Fruit fly (Drosophila melanogaster) whole organism, prepupa: Measurements from ENCODE around the gene CG32192.

ENCODE experiments used
- Blimp-1 ChIP-seq: fragments of 200-800 bp; sonication (Bioruptor generic); optimal IDR thresholded peaks from 3 replicates; lab custom pipeline; 2017; ENCODE audit warnings: missing biosample characterization, missing genetic modification characterization, mild to moderate bottlenecking, moderate library complexity, missing genetic modification reagents
- CG10631 ChIP-seq: fragments of 200-800 bp; sonication (Bioruptor generic); optimal IDR thresholded peaks from 2 replicates; lab custom pipeline; 2016; ENCODE audit warnings: missing biosample characterization, missing genetic modification characterization
- CG10669 ChIP-seq: fragments of 200-800 bp; sonication (Bioruptor generic); optimal IDR thresholded peaks from 3 replicates; lab custom pipeline; 2018; ENCODE audit warnings: missing biosample characterization, mild to moderate bottlenecking, missing genetic modification characterization, moderate library complexity
- CG11294 ChIP-seq: fragments of 200-800 bp; sonication (Bioruptor generic); IDR thresholded peaks from 2 replicates; pipeline ENCODE4 v1.3.6; 2022; ENCODE audit warnings: missing biosample characterization, missing genetic modification characterization
- CG11762 ChIP-seq: fragments of 200-800 bp; sonication (Bioruptor generic); optimal IDR thresholded peaks from 3 replicates; lab custom pipeline; 2016; ENCODE audit warnings: missing biosample characterization, missing genetic modification characterization; ENCODE audit not compliant: insufficient read depth
- CG11902 ChIP-seq: fragments of 200-800 bp; sonication (Bioruptor generic); optimal IDR thresholded peaks from 3 replicates; lab custom pipeline; 2016; ENCODE audit warnings: missing biosample characterization, missing genetic modification characterization
- CG15336 ChIP-seq: fragments of 200-800 bp; sonication (Bioruptor generic); IDR thresholded peaks from 2 replicates; pipeline ENCODE4 v1.3.6; 2022; ENCODE audit warnings: missing biosample characterization, missing genetic modification characterization
- CG16779 ChIP-seq: fragments of 200-800 bp; sonication (Bioruptor generic); optimal IDR thresholded peaks from 3 replicates; lab custom pipeline; 2017; ENCODE audit warnings: missing biosample characterization, mild to moderate bottlenecking, missing genetic modification characterization
- CG3032 ChIP-seq: fragments of 200-800 bp; optimal IDR thresholded peaks from 2 replicates; lab custom pipeline; 2019; ENCODE audit warnings: missing biosample characterization, mild to moderate bottlenecking, missing genetic modification characterization, moderate library complexity
- CG31627 ChIP-seq: fragments of 200-800 bp; sonication (Bioruptor generic); optimal IDR thresholded peaks from 3 replicates; lab custom pipeline; 2016; ENCODE audit warnings: missing biosample characterization, missing genetic modification characterization
- CG32006 ChIP-seq: fragments of 200-800 bp; sonication (Bioruptor generic); optimal IDR thresholded peaks from 3 replicates; lab custom pipeline; 2017; ENCODE audit warnings: missing biosample characterization, mild to moderate bottlenecking, missing genetic modification characterization
- CG34406 ChIP-seq: fragments of 200-800 bp; sonication (Bioruptor generic); optimal IDR thresholded peaks from 3 replicates; lab custom pipeline; 2016; ENCODE audit warnings: missing biosample characterization, missing genetic modification characterization
- CG6163 ChIP-seq: fragments of 200-800 bp; sonication (Bioruptor generic); IDR thresholded peaks from 3 replicates; pipeline ENCODE4 v1.3.6; 2022; ENCODE audit warnings: missing biosample characterization, missing genetic modification characterization
- CG6276 ChIP-seq: fragments of 200-800 bp; sonication (Bioruptor generic); optimal IDR thresholded peaks from 2 replicates; lab custom pipeline; 2017; ENCODE audit warnings: missing biosample characterization, mild to moderate bottlenecking, missing genetic modification characterization
- CG6792 ChIP-seq: fragments of 200-800 bp; sonication (Bioruptor generic); optimal IDR thresholded peaks from 3 replicates; lab custom pipeline; 2016; ENCODE audit warnings: missing biosample characterization, missing genetic modification characterization
- CG6808 ChIP-seq: fragments of 200-800 bp; sonication (Bioruptor generic); optimal IDR thresholded peaks from 3 replicates; lab custom pipeline; 2017; ENCODE audit warnings: missing biosample characterization, missing genetic modification characterization, mild to moderate bottlenecking, moderate library complexity, missing genetic modification reagents
- CG6854 ChIP-seq: fragments of 200-800 bp; sonication (Bioruptor generic); optimal IDR thresholded peaks from 2 replicates; lab custom pipeline; 2017; ENCODE audit warnings: missing biosample characterization, mild to moderate bottlenecking, missing genetic modification characterization
- CG8119 ChIP-seq: fragments of 200-800 bp; sonication (Bioruptor generic); IDR thresholded peaks from 3 replicates; pipeline ENCODE4 v1.3.6; 2022; ENCODE audit warnings: missing biosample characterization, missing genetic modification characterization
- CG8632 ChIP-seq: fragments of 200-800 bp; sonication (Bioruptor generic); optimal IDR thresholded peaks from 3 replicates; lab custom pipeline; 2016; ENCODE audit warnings: missing biosample characterization, missing genetic modification characterization
- CG9139 ChIP-seq: fragments of 200-800 bp; sonication (Bioruptor generic); optimal IDR thresholded peaks from 3 replicates; lab custom pipeline; 2017; ENCODE audit warnings: missing biosample characterization, mild to moderate bottlenecking, missing genetic modification characterization
- Eip75B ChIP-seq: fragments of 200-800 bp; sonication (Bioruptor generic); optimal IDR thresholded peaks from 3 replicates; lab custom pipeline; 2016; ENCODE audit warnings: missing biosample characterization, missing genetic modification characterization
- Eip78C ChIP-seq: fragments of 200-800 bp; sonication (Bioruptor generic); peaks from one replicate; lab custom pipeline; 2016; ENCODE audit warnings: missing biosample characterization, missing genetic modification characterization
- Ets21C ChIP-seq: fragments of 200-800 bp; sonication (Bioruptor generic); optimal IDR thresholded peaks from 3 replicates; lab custom pipeline; 2016; ENCODE audit warnings: missing biosample characterization, missing genetic modification characterization
- Gug ChIP-seq: fragments of 200-800 bp; sonication (Bioruptor generic); IDR thresholded peaks from 2 replicates; pipeline ENCODE4 v1.3.6; 2022; ENCODE audit warnings: missing biosample characterization, missing genetic modification characterization
- Hr38 ChIP-seq: sonication (Bioruptor generic); optimal IDR thresholded peaks from 2 replicates; lab custom pipeline; 2016; ENCODE audit warnings: missing biosample characterization, missing genetic modification characterization
- Hr4 ChIP-seq: fragments of 200-800 bp; sonication (Bioruptor generic); optimal IDR thresholded peaks from 3 replicates; lab custom pipeline; 2016; ENCODE audit warnings: missing biosample characterization, missing genetic modification characterization
- Lpt ChIP-seq: fragments of 200-800 bp; sonication (Bioruptor generic); optimal IDR thresholded peaks from 3 replicates; lab custom pipeline; 2016; ENCODE audit warnings: missing biosample characterization, missing genetic modification characterization
- OdsH ChIP-seq: fragments of 200-800 bp; sonication (Bioruptor generic); optimal IDR thresholded peaks from 3 replicates; lab custom pipeline; 2016; ENCODE audit warnings: missing biosample characterization, missing genetic modification characterization
- Sox102F ChIP-seq: fragments of 200-800 bp; sonication (Bioruptor generic); optimal IDR thresholded peaks from 2 replicates; lab custom pipeline; 2016; ENCODE audit warnings: missing biosample characterization, mild to moderate bottlenecking, missing genetic modification characterization
- Sox14 ChIP-seq: fragments of 200-800 bp; sonication (Bioruptor generic); optimal IDR thresholded peaks from 3 replicates; lab custom pipeline; 2016; ENCODE audit warnings: missing biosample characterization, missing genetic modification characterization
- Sox15 ChIP-seq: fragments of 200-800 bp; sonication (Bioruptor generic); optimal IDR thresholded peaks from 3 replicates; lab custom pipeline; 2016; ENCODE audit warnings: missing biosample characterization, missing genetic modification characterization
- acj6 ChIP-seq: fragments of 200-800 bp; sonication (Bioruptor generic); optimal IDR thresholded peaks from 3 replicates; lab custom pipeline; 2016; ENCODE audit warnings: missing biosample characterization, missing genetic modification characterization
- cyc ChIP-seq: fragments of 200-800 bp; sonication (Bioruptor generic); optimal IDR thresholded peaks from 3 replicates; lab custom pipeline; 2016; ENCODE audit warnings: missing biosample characterization, missing genetic modification characterization
- dsx ChIP-seq: fragments of 200-800 bp; optimal IDR thresholded peaks from 3 replicates; lab custom pipeline; 2019; ENCODE audit warnings: missing biosample characterization, mild to moderate bottlenecking, missing genetic modification characterization, moderate library complexity; ENCODE audit not compliant: poor library complexity, severe bottlenecking
- eg ChIP-seq: fragments of 200-800 bp; sonication (Bioruptor generic); IDR thresholded peaks from 3 replicates; pipeline ENCODE4 v1.3.6; 2022; ENCODE audit warnings: missing biosample characterization, missing genetic modification characterization
- fd85E ChIP-seq: fragments of 200-800 bp; sonication (Bioruptor generic); optimal IDR thresholded peaks from 3 replicates; lab custom pipeline; 2016; ENCODE audit warnings: missing biosample characterization, missing genetic modification characterization
- lz ChIP-seq: fragments of 200-800 bp; sonication (Bioruptor generic); optimal IDR thresholded peaks from 3 replicates; lab custom pipeline; 2016; ENCODE audit warnings: missing biosample characterization, missing genetic modification characterization
- net ChIP-seq: fragments of 200-800 bp; sonication (Bioruptor generic); optimal IDR thresholded peaks from 3 replicates; lab custom pipeline; 2016; ENCODE audit warnings: missing biosample characterization, missing genetic modification characterization
- pdm3 ChIP-seq: fragments of 200-800 bp; sonication (Bioruptor generic); optimal IDR thresholded peaks from 3 replicates; lab custom pipeline; 2016; ENCODE audit warnings: missing biosample characterization, missing genetic modification characterization
- salr ChIP-seq, 2 experiments: fragments of 200-800 bp; sonication (Bioruptor generic); optimal IDR thresholded peaks; 3 replicates each; lab custom pipeline; 2016 to 2018; ENCODE audit warnings: missing biosample characterization in 2 of 2, missing genetic modification characterization in 2 of 2, mild to moderate bottlenecking in 1 of 2
- spab ChIP-seq: fragments of 200-800 bp; sonication (Bioruptor generic); optimal IDR thresholded peaks from 2 replicates; lab custom pipeline; 2017; ENCODE audit warnings: missing biosample characterization, mild to moderate bottlenecking, missing genetic modification characterization, missing genetic modification reagents
- ss ChIP-seq, 2 experiments: fragments of 200-800 bp; sonication (Bioruptor generic); optimal IDR thresholded peaks; 2 replicates in 1 of 2; 3 replicates in 1 of 2; lab custom pipeline; 2017 to 2018; ENCODE audit warnings: mild to moderate bottlenecking in 2 of 2, missing biosample characterization in 2 of 2, missing genetic modification characterization in 2 of 2, moderate library complexity in 1 of 2
- svp ChIP-seq: fragments of 200-800 bp; sonication (Bioruptor generic); peaks from one replicate; lab custom pipeline; 2016; ENCODE audit warnings: missing biosample characterization, missing genetic modification characterization
- vri ChIP-seq: fragments of 200-800 bp; sonication (Bioruptor generic); optimal IDR thresholded peaks from 3 replicates; lab custom pipeline; 2016; ENCODE audit warnings: missing biosample characterization, mild to moderate bottlenecking, missing genetic modification characterization

CG32192 gene

dm6 chr3L:18075853-18076252 lies 35.7 kb downstream of the CG32192 start (continued):
- TF ChIP-seq CG11762 (GFP tag; lab: Kevin White, UChicago) (no peak), CG31627 (GFP tag; lab: Kevin White, UChicago) (no peak), CG32006 (GFP tag; lab: Kevin White, UChicago) (peak; percentile 44), spab (GFP tag; lab: Kevin White, UChicago) (peak; percentile 22)

DNA sequence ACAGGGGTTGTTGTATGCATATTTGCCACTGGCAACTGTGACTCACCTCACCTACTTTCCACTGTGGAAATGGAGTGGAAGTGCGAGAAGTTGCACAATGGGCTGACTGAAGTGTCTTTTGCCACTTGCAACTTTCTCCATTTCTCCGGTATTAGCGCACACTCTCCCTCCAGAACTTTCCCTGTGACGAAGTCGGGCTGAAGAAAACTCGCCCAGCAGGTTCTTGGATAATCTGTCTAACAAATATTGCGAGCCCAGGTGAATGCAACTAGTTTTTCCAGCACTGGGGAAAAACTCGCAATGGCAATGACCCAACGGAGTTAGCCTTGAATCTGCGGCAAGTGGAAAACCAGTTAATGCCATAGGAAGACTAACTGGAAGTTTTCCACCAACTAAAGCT lies 36.5 kb downstream of the CG32192 start:
- TF ChIP-seq Sox102F (GFP tag; lab: Kevin White, UChicago) (no peak), svp (GFP tag; lab: Kevin White, UChicago) (no peak), CG10669 (no peak), acj6 (no peak), CG6854 (no peak), Ets21C (GFP tag; lab: Kevin White, UChicago) (no peak), Gug (GFP tag; lab: Robert Waterston, UW) (no peak), Sox15 (no peak), lz (GFP tag; lab: Kevin White, UChicago) (no peak), CG6808 (no peak), Eip75B (peak; percentile 4), CG6276 (GFP tag; lab: Kevin White, UChicago) (peak; percentile 39), CG15336 (GFP tag; lab: Robert Waterston, UW) (peak; percentile 27; the same call in 1 of the 2 replicates), OdsH (no peak), ss (GFP tag; optimal IDR thresholded peaks at IDR 0.05; lab: Kevin White, UChicago) (peak in 1 of 2 experiments; percentile 4), CG16779 (tag; lab: Kevin White, UChicago) (no peak), Sox14 (GFP tag; lab: Kevin White, UChicago) (no peak), Blimp-1 (no peak), CG10631 (GFP tag; lab: Kevin White, UChicago) (no peak), CG8119 (no peak), dsx (no peak), CG8632 (GFP tag; lab: Kevin White, UChicago) (no peak), CG32006 (GFP tag; lab: Kevin White, UChicago) (peak; percentile 31), spab (GFP tag; lab: Kevin White, UChicago) (no peak), fd85E (GFP tag; lab: Kevin White, UChicago) (no peak), CG3032 (tag; lab: Kevin White, UChicago) (no peak)

DNA sequence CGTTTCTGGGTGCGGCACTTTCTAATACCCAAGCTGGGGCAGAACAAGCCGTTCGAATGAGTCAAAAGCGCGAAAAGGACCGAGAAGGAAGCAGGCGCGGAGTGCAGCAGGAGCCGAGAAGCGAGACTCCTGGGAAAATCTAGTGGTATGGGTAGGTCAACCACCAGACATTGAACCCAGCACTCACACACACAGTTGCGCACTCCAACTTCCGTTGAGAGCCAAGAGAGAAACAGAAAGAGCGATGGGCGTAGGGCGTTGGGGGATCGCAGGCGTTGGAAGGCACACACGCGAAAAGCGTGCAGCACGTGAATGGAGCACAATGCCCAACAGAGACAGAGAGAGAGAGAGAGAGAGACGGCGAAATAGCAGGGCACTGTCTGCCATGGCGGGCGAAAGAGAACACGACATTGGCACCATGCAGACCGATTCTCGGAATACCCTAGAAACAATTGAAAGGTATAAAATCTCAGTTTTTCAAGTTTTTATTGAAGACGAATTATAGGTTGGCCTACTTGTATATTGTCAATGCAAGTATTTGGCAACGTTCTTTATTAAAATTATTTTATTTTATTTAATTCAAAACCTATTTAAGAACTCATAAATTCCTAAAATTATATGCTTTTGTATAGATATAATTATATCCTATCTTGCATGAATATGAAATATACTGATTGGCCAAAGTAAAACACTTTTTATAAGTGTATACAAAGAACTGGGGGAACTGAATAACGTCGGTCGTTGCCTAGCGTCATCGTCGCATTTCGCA lies 37.7 kb downstream of the CG32192 start:
- TF ChIP-seq CG15336 (GFP tag; lab: Robert Waterston, UW) (peak; percentile 97), dsx (peak; percentile 96), CG34406 (GFP tag; lab: Kevin White, UChicago) (peak; percentile 89), CG9139 (GFP tag; lab: Kevin White, UChicago) (peak; percentile 96), CG16779 (tag; lab: Kevin White, UChicago) (peak; percentile 96), CG8119 (peak; percentile 97), OdsH (peak; percentile 93), fd85E (GFP tag; lab: Kevin White, UChicago) (peak; percentile 18), Sox102F (GFP tag; lab: Kevin White, UChicago) (peak; percentile 31), Lpt (GFP tag; lab: Kevin White, UChicago) (peak; percentile 89), Sox15 (peak; percentile 86), CG10631 (GFP tag; lab: Kevin White, UChicago) (peak; percentile 97), net (GFP tag; lab: Kevin White, UChicago) (peak; percentile 89), Eip78C (GFP tag; lab: Kevin White, UChicago) (peak; percentile 96), CG11294 (GFP tag; lab: Robert Waterston, UW) (peak; percentile 86; the same call in 1 of the 2 replicates), CG6854 (peak; percentile 26), ss (GFP tag; optimal IDR thresholded peaks at IDR 0.05; lab: Kevin White, UChicago) (peak; percentile 97 to 98), CG8632 (GFP tag; lab: Kevin White, UChicago) (peak; percentile 92), Hr38 (GFP tag; lab: Kevin White, UChicago) (no peak), vri (GFP tag; lab: Kevin White, UChicago) (no peak), svp (GFP tag; lab: Kevin White, UChicago) (peak; percentile 82), CG6792 (GFP tag; lab: Kevin White, UChicago) (peak; percentile 84), salr (GFP tag; optimal IDR thresholded peaks at IDR 0.05; lab: Kevin White, UChicago) (peak; percentile 87 to 97), cyc (peak; percentile 56), pdm3 (GFP tag; lab: Kevin White, UChicago) (peak; percentile 81), CG6808 (peak; percentile 96), CG11902 (GFP tag; lab: Kevin White, UChicago) (peak; percentile 83), Hr4 (GFP tag; lab: Kevin White, UChicago) (peak; percentile 79), CG10669 (peak; percentile 95), lz (GFP tag; lab: Kevin White, UChicago) (peak; percentile 63), eg (peak; percentile 90), Ets21C (GFP tag; lab: Kevin White, UChicago) (no peak), CG6163 (GFP tag; lab: Robert Waterston, UW) (peak; percentile 88), Eip75B (peak; percentile 72)
